Fruit fly (Drosophila melanogaster) whole organism, embryonic: ENCODE results near the gene CG33695.

Source experiments
- Ada2b ChIP-seq: fragments of 200-800 bp; sonication (Bioruptor generic); IDR thresholded peaks from 2 replicates; pipeline ENCODE4 v1.3.6; 2022; ENCODE audit warnings: missing biosample characterization, missing genetic modification characterization
- Adf1 ChIP-seq: fragments of 200-800 bp; sonication (Bioruptor generic); IDR thresholded peaks from 2 replicates; pipeline ENCODE4 v1.3.6; 2022; ENCODE audit warnings: missing biosample characterization, missing genetic modification characterization
- CG10959 ChIP-seq: fragments of 200-800 bp; sonication (Bioruptor generic); IDR thresholded peaks from 2 replicates; pipeline ENCODE4 v1.3.6; 2022; ENCODE audit warnings: missing biosample characterization, missing genetic modification characterization
- CG11504 ChIP-seq: fragments of 200-800 bp; sonication (Bioruptor generic); optimal IDR thresholded peaks from 3 replicates; lab custom pipeline; 2019; ENCODE audit warnings: missing biosample characterization, mild to moderate bottlenecking, missing genetic modification characterization, moderate library complexity
- CG11695 ChIP-seq: fragments of 200-800 bp; sonication (Bioruptor generic); IDR thresholded peaks from 3 replicates; pipeline ENCODE4 v1.3.6; 2022; ENCODE audit warnings: missing biosample characterization, missing genetic modification characterization
- CG12769 ChIP-seq: fragments of 200-800 bp; sonication (Bioruptor generic); optimal IDR thresholded peaks from 2 replicates; lab custom pipeline; 2019; ENCODE audit warnings: missing biosample characterization, mild to moderate bottlenecking, missing genetic modification characterization, moderate library complexity
- CG14441 ChIP-seq: fragments of 200-800 bp; sonication (Bioruptor generic); IDR thresholded peaks from 2 replicates; pipeline ENCODE4 v1.3.6; 2022; ENCODE audit warnings: missing biosample characterization, missing genetic modification characterization
- CG14710 ChIP-seq: fragments of 200-800 bp; sonication (Bioruptor generic); optimal IDR thresholded peaks from 3 replicates; lab custom pipeline; 2019; ENCODE audit warnings: missing biosample characterization, mild to moderate bottlenecking, missing genetic modification characterization, moderate library complexity
- CG17359 ChIP-seq: fragments of 200-800 bp; sonication (Bioruptor generic); optimal IDR thresholded peaks from 3 replicates; lab custom pipeline; 2018; ENCODE audit warnings: missing biosample characterization, mild to moderate bottlenecking, missing genetic modification characterization, moderate library complexity
- CG17385 ChIP-seq: fragments of 200-800 bp; sonication (Bioruptor generic); optimal IDR thresholded peaks from 3 replicates; lab custom pipeline; 2018; ENCODE audit warnings: missing biosample characterization, mild to moderate bottlenecking, missing genetic modification characterization
- CG18262 ChIP-seq: fragments of 200-800 bp; optimal IDR thresholded peaks from 3 replicates; lab custom pipeline; 2019; ENCODE audit warnings: missing biosample characterization, mild to moderate bottlenecking, missing genetic modification characterization, moderate library complexity
- CG18619 ChIP-seq: fragments of 200-800 bp; sonication (Bioruptor generic); optimal IDR thresholded peaks from 3 replicates; lab custom pipeline; 2017; ENCODE audit warnings: missing biosample characterization, mild to moderate bottlenecking, missing genetic modification characterization
- CG31365 ChIP-seq: fragments of 200-800 bp; sonication (Bioruptor generic); optimal IDR thresholded peaks from 2 replicates; lab custom pipeline; 2018; ENCODE audit warnings: missing biosample characterization, mild to moderate bottlenecking, missing genetic modification characterization
- CG6175 ChIP-seq: fragments of 200-800 bp; sonication (Bioruptor generic); IDR thresholded peaks from 3 replicates; pipeline ENCODE4 v1.3.6; 2022; ENCODE audit warnings: missing biosample characterization, missing genetic modification characterization
- CG6254 ChIP-seq: fragments of 200-800 bp; sonication (Bioruptor generic); optimal IDR thresholded peaks from 3 replicates; lab custom pipeline; 2017; ENCODE audit warnings: mild to moderate bottlenecking, missing biosample characterization, missing genetic modification reagents, missing genetic modification characterization
- CG6791 ChIP-seq: fragments of 200-800 bp; sonication (Bioruptor generic); IDR thresholded peaks from 3 replicates; pipeline ENCODE4 v1.3.6; 2022; ENCODE audit warnings: missing biosample characterization, missing genetic modification characterization; ENCODE audit not compliant: partially characterized antibody
- CG8765 ChIP-seq: fragments of 200-800 bp; sonication (Bioruptor generic); IDR thresholded peaks from 2 replicates; pipeline ENCODE4 v1.3.6; 2022; ENCODE audit warnings: missing biosample characterization, missing genetic modification characterization
- CoRest ChIP-seq: fragments of 200-800 bp; sonication (Bioruptor generic); optimal IDR thresholded peaks from 3 replicates; lab custom pipeline; 2018; ENCODE audit warnings: missing biosample characterization, mild to moderate bottlenecking, missing genetic modification characterization, moderate library complexity
- Ets65A ChIP-seq: fragments of 200-800 bp; sonication (Bioruptor generic); peaks from one replicate; lab custom pipeline; 2016; ENCODE audit warnings: missing biosample characterization, missing genetic modification characterization
- H15 ChIP-seq: fragments of 200-800 bp; sonication (Bioruptor generic); IDR thresholded peaks from 3 replicates; pipeline ENCODE4 v1.3.6; 2022; ENCODE audit warnings: missing biosample characterization, missing genetic modification characterization
- H2.0 ChIP-seq: fragments of 200-800 bp; sonication (Bioruptor generic); IDR thresholded peaks from 2 replicates; pipeline ENCODE4 v1.3.6; 2022; ENCODE audit warnings: missing biosample characterization, missing genetic modification characterization
- HLH4C ChIP-seq: fragments of 200-800 bp; sonication (Bioruptor generic); IDR thresholded peaks from 3 replicates; pipeline ENCODE4 v1.3.6; 2022; ENCODE audit warnings: missing biosample characterization, missing genetic modification characterization; ENCODE audit not compliant: partially characterized antibody
- HmgZ ChIP-seq: fragments of 200-800 bp; sonication (Bioruptor generic); optimal IDR thresholded peaks from 2 replicates; lab custom pipeline; 2018; ENCODE audit warnings: missing biosample characterization, mild to moderate bottlenecking, missing genetic modification characterization
- MTF-1 ChIP-seq: fragments of 200-800 bp; sonication (Bioruptor generic); optimal IDR thresholded peaks from 2 replicates; lab custom pipeline; 2018; ENCODE audit warnings: missing biosample characterization, mild to moderate bottlenecking, missing genetic modification characterization, borderline replicate concordance
- Med ChIP-seq: fragments of 200-800 bp; sonication (Bioruptor generic); peaks from one replicate; lab custom pipeline; 2016; ENCODE audit warnings: missing biosample characterization, missing genetic modification characterization, mild to moderate bottlenecking, inconsistent platforms, moderate library complexity
- Rfx ChIP-seq: fragments of 200-800 bp; sonication (Bioruptor generic); IDR thresholded peaks from 2 replicates; pipeline ENCODE4 v1.3.6; 2022; ENCODE audit warnings: missing biosample characterization, missing genetic modification characterization
- Sry-δ ChIP-seq: fragments of 200-800 bp; sonication (Bioruptor generic); optimal IDR thresholded peaks from 2 replicates; lab custom pipeline; 2016; ENCODE audit warnings: missing biosample characterization, missing genetic modification characterization
- Vsx1 ChIP-seq: fragments of 200-800 bp; sonication (Bioruptor generic); optimal IDR thresholded peaks from 2 replicates; lab custom pipeline; 2017; ENCODE audit warnings: missing biosample characterization, mild to moderate bottlenecking, missing genetic modification characterization, missing genetic modification reagents
- bowl ChIP-seq: fragments of 200-800 bp; sonication (Bioruptor generic); IDR thresholded peaks from 2 replicates; pipeline ENCODE4 v1.3.6; 2022; ENCODE audit warnings: missing biosample characterization, missing genetic modification characterization
- croc ChIP-seq: fragments of 200-800 bp; sonication (Bioruptor generic); conservative IDR thresholded peaks from 3 replicates; pipeline ENCODE4 v1.3.6; 2022; ENCODE audit warnings: missing biosample characterization, missing genetic modification characterization
- dan ChIP-seq: fragments of 200-800 bp; sonication (Bioruptor generic); IDR thresholded peaks from 2 replicates; pipeline ENCODE4 v1.3.6; 2022; ENCODE audit warnings: missing biosample characterization, missing genetic modification characterization
- dimm ChIP-seq: fragments of 200-800 bp; sonication (Bioruptor generic); IDR thresholded peaks from 2 replicates; pipeline ENCODE4 v1.3.6; 2022; ENCODE audit warnings: missing biosample characterization, missing genetic modification characterization
- dmrt11E ChIP-seq: fragments of 200-800 bp; sonication (Bioruptor generic); optimal IDR thresholded peaks from 3 replicates; lab custom pipeline; 2018; ENCODE audit warnings: missing biosample characterization, mild to moderate bottlenecking, missing genetic modification characterization, moderate library complexity
- dpn ChIP-seq, 2 experiments: fragments of 200-800 bp; sonication (Bioruptor generic); optimal IDR thresholded peaks; 3 replicates each; lab custom pipeline; 2016; ENCODE audit warnings: missing biosample characterization in 2 of 2, missing genetic modification characterization in 2 of 2
- ems ChIP-seq: fragments of 200-800 bp; sonication (Bioruptor generic); optimal IDR thresholded peaks from 3 replicates; lab custom pipeline; 2016; ENCODE audit warnings: missing biosample characterization, missing genetic modification characterization
- ewg ChIP-seq: fragments of 200-800 bp; sonication (Bioruptor generic); optimal IDR thresholded peaks from 3 replicates; lab custom pipeline; 2017; ENCODE audit warnings: mild to moderate bottlenecking, missing biosample characterization, missing genetic modification reagents, missing genetic modification characterization
- eyg ChIP-seq: fragments of 200-800 bp; sonication (Bioruptor generic); optimal IDR thresholded peaks from 3 replicates; lab custom pipeline; 2016; ENCODE audit warnings: missing biosample characterization, missing genetic modification characterization
- fd96Cb ChIP-seq: fragments of 200-800 bp; sonication (Bioruptor generic); optimal IDR thresholded peaks from 2 replicates; lab custom pipeline; 2018; ENCODE audit warnings: missing biosample characterization, mild to moderate bottlenecking, missing genetic modification characterization, moderate library complexity
- hkb ChIP-seq, 2 experiments: fragments of 200-800 bp in 1 of 2; fragments of >200 bp in 1 of 2; sonication (Bioruptor generic) in 1 of 2; IDR thresholded peaks in 1 of 2; optimal IDR thresholded peaks in 1 of 2; 2 replicates each; pipeline versions ENCODE4 v1.3.6 to Lab custom; 2017 to 2022; ENCODE audit warnings: missing biosample characterization in 1 of 2, missing genetic modification characterization in 1 of 2
- kni ChIP-seq: fragments of 200-800 bp; sonication (Bioruptor generic); optimal IDR thresholded peaks from 3 replicates; lab custom pipeline; 2017; ENCODE audit warnings: mild to moderate bottlenecking, missing biosample characterization, missing genetic modification reagents, missing genetic modification characterization
- lbe ChIP-seq: fragments of 200-800 bp; sonication (Bioruptor generic); optimal IDR thresholded peaks from 2 replicates; lab custom pipeline; 2016; ENCODE audit warnings: missing biosample characterization, mild to moderate bottlenecking, missing genetic modification characterization
- sima ChIP-seq: fragments of 200-800 bp; sonication (Bioruptor generic); optimal IDR thresholded peaks from 2 replicates; lab custom pipeline; 2016; ENCODE audit warnings: missing biosample characterization, missing genetic modification characterization
- sna ChIP-seq: fragments of 200-800 bp; sonication (Bioruptor generic); IDR thresholded peaks from 2 replicates; pipeline ENCODE4 v1.3.6; 2022; ENCODE audit warnings: missing biosample characterization, missing genetic modification characterization; ENCODE audit not compliant: partially characterized antibody
- so ChIP-seq: fragments of 200-800 bp; sonication (Bioruptor generic); IDR thresholded peaks from 3 replicates; pipeline ENCODE4 v1.3.6; 2022; ENCODE audit warnings: missing biosample characterization, missing genetic modification characterization
- sqz ChIP-seq: fragments of 200-800 bp; sonication (Bioruptor generic); optimal IDR thresholded peaks from 3 replicates; lab custom pipeline; 2018; ENCODE audit warnings: missing biosample characterization, mild to moderate bottlenecking, missing genetic modification characterization
- stc ChIP-seq: fragments of 200-800 bp; sonication (Bioruptor generic); IDR thresholded peaks from 2 replicates; pipeline ENCODE4 v1.3.6; 2022; ENCODE audit warnings: missing biosample characterization, missing genetic modification characterization
- sug ChIP-seq: fragments of 200-800 bp; optimal IDR thresholded peaks from 2 replicates; lab custom pipeline; 2019; ENCODE audit warnings: missing biosample characterization, mild to moderate bottlenecking, missing genetic modification characterization, moderate library complexity
- unc-4 ChIP-seq: fragments of 200-800 bp; sonication (Bioruptor generic); IDR thresholded peaks from 2 replicates; pipeline ENCODE4 v1.3.6; 2022; ENCODE audit warnings: missing biosample characterization, missing genetic modification characterization; ENCODE audit not compliant: partially characterized antibody
- unpg ChIP-seq: fragments of 200-800 bp; sonication (Bioruptor generic); optimal IDR thresholded peaks from 3 replicates; lab custom pipeline; 2018; ENCODE audit warnings: missing biosample characterization, mild to moderate bottlenecking, missing genetic modification characterization, moderate library complexity
- zfh1 ChIP-seq: fragments of 200-800 bp; sonication (Bioruptor generic); IDR thresholded peaks from 3 replicates; pipeline ENCODE4 v1.3.6; 2022; ENCODE audit warnings: missing biosample characterization, missing genetic modification characterization

The CG33695 gene

DNA sequence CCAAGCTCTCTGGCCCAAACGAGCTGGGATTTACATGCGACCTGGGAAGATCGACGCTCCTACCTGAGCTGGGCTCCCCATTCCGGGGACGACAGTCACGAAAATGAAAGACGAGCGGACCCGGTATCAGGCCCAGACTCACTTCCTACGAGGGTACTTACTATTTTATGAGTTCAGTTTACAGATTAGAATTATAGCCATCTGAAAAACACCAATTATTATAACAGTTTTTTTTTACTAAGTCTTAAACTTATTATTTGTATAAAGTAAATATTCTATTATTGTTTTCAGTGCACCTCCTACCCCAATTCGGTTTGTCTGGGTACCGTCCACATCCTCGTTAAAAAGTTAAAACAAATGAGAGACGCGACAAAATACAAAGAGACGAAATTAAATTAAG is 48.6 kb downstream of the CG33695 start (continued):
- TF ChIP-seq Adf1 (GFP tag; lab: Robert Waterston, UW) (no peak), CG17385 (GFP tag; lab: Kevin White, UChicago) (no peak), Ada2b (no peak), CG14441 (GFP tag; lab: Robert Waterston, UW) (peak; percentile 5; the same call in 1 of the 2 replicates), CG11695 (no peak), H15 (GFP tag; lab: Robert Waterston, UW) (no peak), so (GFP tag; lab: Robert Waterston, UW) (no peak), CoRest (no peak), CG8765 (GFP tag; lab: Robert Waterston, UW) (peak; percentile 65), CG6791 (no peak), sug (tag; lab: Kevin White, UChicago) (no peak), croc (GFP tag; lab: Robert Waterston, UW) (peak; percentile 54), ems (GFP tag; lab: Kevin White, UChicago) (no peak), sna (GFP tag; lab: Robert Waterston, UW) (no peak), Vsx1 (no peak), dan (GFP tag; lab: Robert Waterston, UW) (peak; percentile 56; the same call in 1 of the 2 replicates), sqz (GFP tag; lab: Kevin White, UChicago) (no peak), Rfx (GFP tag; lab: Robert Waterston, UW) (no peak), sima (GFP tag; lab: Kevin White, UChicago) (no peak), CG18619 (GFP tag; lab: Kevin White, UChicago) (no peak), kni (GFP tag; lab: Kevin White, UChicago) (peak; percentile 24), CG14710 (tag; lab: Kevin White, UChicago) (peak; percentile 43), Sry-δ (GFP tag; lab: Kevin White, UChicago) (no peak), CG12769 (tag; lab: Kevin White, UChicago) (no peak), dimm (no peak), HLH4C (no peak), CG31365 (tag; lab: Kevin White, UChicago) (no peak), eyg (GFP tag; lab: Kevin White, UChicago) (no peak), unc-4 (GFP tag; lab: Robert Waterston, UW) (no peak), dpn (GFP tag; optimal IDR thresholded peaks at IDR 0.05; lab: Kevin White, UChicago) (no peak)

DNA sequence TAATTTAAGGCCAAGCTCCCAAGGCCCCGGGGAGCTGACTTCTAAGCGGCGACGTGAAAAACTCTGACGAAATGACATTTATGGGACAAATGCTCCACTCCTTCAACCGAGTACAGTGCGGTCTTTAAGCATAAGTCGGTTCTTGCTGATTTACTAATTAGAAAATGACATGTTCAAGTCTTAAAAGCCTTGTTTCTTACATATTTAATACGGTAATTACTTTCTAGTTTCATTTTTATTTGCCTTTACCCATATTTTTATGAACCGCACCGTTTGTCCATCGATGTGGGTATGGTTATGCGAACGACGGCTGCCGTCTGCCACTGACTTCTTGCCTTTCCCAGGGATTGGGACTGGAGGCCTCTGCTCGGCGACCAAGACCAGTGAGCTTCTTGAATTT is 50.5 kb downstream of the CG33695 start:
- TF ChIP-seq H2.0 (GFP tag; lab: Robert Waterston, UW) = no peak
- no peak for TF ChIP-seq CG6254 (GFP tag; lab: Kevin White, UChicago)
- peak; percentile 10 for TF ChIP-seq CG18262 (tag; lab: Kevin White, UChicago)
- TF ChIP-seq HmgZ = no peak
- TF ChIP-seq CG14441 (GFP tag; lab: Robert Waterston, UW) = no peak
- peak; percentile 53 for TF ChIP-seq Med (GFP tag; lab: Kevin White, UChicago)
- TF ChIP-seq ewg (GFP tag; lab: Kevin White, UChicago) = no peak
- no peak for TF ChIP-seq bowl (GFP tag; lab: Robert Waterston, UW)
- no peak for TF ChIP-seq MTF-1 (GFP tag; lab: Kevin White, UChicago)
- 0 out of 3 replicates have a peak, but pooled peaks have one; percentile 7 for TF ChIP-seq zfh1 (GFP tag; lab: Robert Waterston, UW)
- peak; percentile 5 for TF ChIP-seq CG11504 (tag; lab: Kevin White, UChicago)
- TF ChIP-seq CG10959 = 0 out of 2 replicates have a peak, but pooled peaks have one; percentile 12
- peak; percentile 14 for TF ChIP-seq fd96Cb (tag; lab: Kevin White, UChicago)
- TF ChIP-seq dmrt11E (tag; lab: Kevin White, UChicago) = peak; percentile 1
- no peak for TF ChIP-seq CG17359 (tag; lab: Kevin White, UChicago)
- 0 out of 3 replicates have a peak, but pooled peaks have one; percentile 31 for TF ChIP-seq CG11695
- TF ChIP-seq CG6175 (GFP tag; lab: Robert Waterston, UW) = no peak
- peak; percentile 71 for TF ChIP-seq Ets65A (GFP tag; lab: Kevin White, UChicago)
- peak; percentile 5 for TF ChIP-seq unpg
- no peak for TF ChIP-seq stc
- TF ChIP-seq lbe (GFP tag; lab: Kevin White, UChicago) = peak; percentile 7
- no peak for TF ChIP-seq hkb (optimal IDR thresholded peaks at IDR 0.05; lab: Kevin White, UChicago)
- TF ChIP-seq hkb (GFP tag; IDR thresholded peaks at IDR 0.05; lab: Robert Waterston, UW) = no peak
- TF ChIP-seq unc-4 (GFP tag; lab: Robert Waterston, UW) = no peak
